Worm (Caenorhabditis elegans): ENCODE results near the gene Y51B9A.8.

Gene Y51B9A.8

ce11 chrII:9412086-9412608 lies 13.5 kb downstream of the Y51B9A.8 start, which contains the start of gene arrd-3:
Gene arrd-3, plus strand, starts transcription at chrII:9412558.
- TF ChIP-seq flt-1 (GFP tag; IDR thresholded peaks at IDR 0.05) (no peak), ztf-23 (GFP tag; IDR thresholded peaks at IDR 0.05) (no peak), ref-1 (GFP tag; conservative IDR thresholded peaks at IDR 0.05) (no peak), ztf-29 (GFP tag; IDR thresholded peaks at IDR 0.05) (no peak), klf-2 (GFP tag; conservative IDR thresholded peaks at IDR 0.05) (no peak)

- peak; percentile 31 for TF ChIP-seq cog-1 (tag; optimal IDR thresholded peaks at IDR 0.05)
- no peak for TF ChIP-seq ztf-23 (GFP tag; IDR thresholded peaks at IDR 0.05)
- TF ChIP-seq T22C8.4 (GFP tag; IDR thresholded peaks at IDR 0.05) = no peak
- TF ChIP-seq ztf-29 (GFP tag; IDR thresholded peaks at IDR 0.05) = no peak
These were observed 18.0 kb downstream of the Y51B9A.8 start, which contains the start of the genes gss-1 and chch-3 for ce11 chrII:9416381-9417276. Gene gss-1, minus strand, starts transcription at chrII:9416431. Gene chch-3, plus strand, starts transcription at chrII:9417013.

- no peak for TF ChIP-seq ref-1 (GFP tag; conservative IDR thresholded peaks at IDR 0.05)
These were observed 19.5 kb downstream of the Y51B9A.8 start, which contains the start of the genes M176.4 and M176.16 for ce11 chrII:9418065-9418567. Gene M176.4, plus strand, starts transcription at chrII:9418365. Gene M176.16, plus strand, starts transcription at chrII:9418517.

- no peak for TF ChIP-seq tab-1 (GFP tag; IDR thresholded peaks at IDR 0.05)
- no peak for TF ChIP-seq ztf-29 (GFP tag; IDR thresholded peaks at IDR 0.05)
- no peak for TF ChIP-seq med-1 (GFP tag; optimal IDR thresholded peaks at IDR 0.05; ENCODE audit: insufficient read depth)
- TF ChIP-seq ztf-23 (GFP tag; IDR thresholded peaks at IDR 0.05) = no peak
- no peak for TF ChIP-seq cog-1 (tag; optimal IDR thresholded peaks at IDR 0.05)
- TF ChIP-seq T22C8.4 (GFP tag; IDR thresholded peaks at IDR 0.05) = no peak
- TF ChIP-seq klf-2 (GFP tag; conservative IDR thresholded peaks at IDR 0.05) = no peak
- TF ChIP-seq ref-1 (GFP tag; conservative IDR thresholded peaks at IDR 0.05) = no peak
- no peak for TF ChIP-seq flt-1 (GFP tag; IDR thresholded peaks at IDR 0.05)
These were observed 20.3 kb downstream of the Y51B9A.8 start for ce11 chrII:9418843-9419532.

- TF ChIP-seq ref-1 (GFP tag; conservative IDR thresholded peaks at IDR 0.05) = no peak
- TF ChIP-seq T22C8.4 (GFP tag; IDR thresholded peaks at IDR 0.05) = no peak
- no peak for TF ChIP-seq ztf-23 (GFP tag; IDR thresholded peaks at IDR 0.05)
- TF ChIP-seq klf-2 (GFP tag; conservative IDR thresholded peaks at IDR 0.05) = no peak
- TF ChIP-seq ztf-29 (GFP tag; IDR thresholded peaks at IDR 0.05) = no peak
- TF ChIP-seq tab-1 (GFP tag; IDR thresholded peaks at IDR 0.05) = no peak
- no peak for TF ChIP-seq flt-1 (GFP tag; IDR thresholded peaks at IDR 0.05)
- no peak for TF ChIP-seq med-1 (GFP tag; optimal IDR thresholded peaks at IDR 0.05; ENCODE audit: insufficient read depth)
- TF ChIP-seq cog-1 (tag; optimal IDR thresholded peaks at IDR 0.05) = no peak
These were observed 23.3 kb downstream of the Y51B9A.8 start, which contains the start of gene M176.11 for ce11 chrII:9421969-9422368. Gene M176.11, plus strand, starts transcription at chrII:9422269.

ce11 chrII:9426076-9426475 lies 27.4 kb downstream of the Y51B9A.8 start, which contains the start of gene M176.10:
Gene M176.10, minus strand, starts transcription at chrII:9426176.
- TF ChIP-seq ztf-23 (GFP tag; IDR thresholded peaks at IDR 0.05) (no peak), klf-2 (GFP tag; conservative IDR thresholded peaks at IDR 0.05) (no peak), cog-1 (tag; optimal IDR thresholded peaks at IDR 0.05) (no peak)

ce11 chrII:9427644-9428043 lies 29.0 kb downstream of the Y51B9A.8 start, which contains the start of gene M176.5:
Gene M176.5, minus strand, starts transcription at chrII:9427744.
- TF ChIP-seq flt-1 (GFP tag; IDR thresholded peaks at IDR 0.05) (no peak), tab-1 (GFP tag; IDR thresholded peaks at IDR 0.05) (no peak), ref-1 (GFP tag; conservative IDR thresholded peaks at IDR 0.05) (no peak)

- TF ChIP-seq tab-1 (GFP tag; IDR thresholded peaks at IDR 0.05) (no peak), ref-1 (GFP tag; conservative IDR thresholded peaks at IDR 0.05) (no peak), flt-1 (GFP tag; IDR thresholded peaks at IDR 0.05) (no peak), klf-2 (GFP tag; conservative IDR thresholded peaks at IDR 0.05) (no peak), T22C8.4 (GFP tag; IDR thresholded peaks at IDR 0.05) (no peak), ztf-29 (GFP tag; IDR thresholded peaks at IDR 0.05) (no peak), cog-1 (tag; optimal IDR thresholded peaks at IDR 0.05) (no peak), ztf-23 (GFP tag; IDR thresholded peaks at IDR 0.05) (no peak), med-1 (GFP tag; optimal IDR thresholded peaks at IDR 0.05; ENCODE audit: insufficient read depth) (no peak)
These were observed 32.5 kb downstream of the Y51B9A.8 start for ce11 chrII:9431119-9431518.

ce11 chrII:9433609-9434008 lies 35.0 kb downstream of the Y51B9A.8 start, which contains the start of gene kin-15:
Gene kin-15, minus strand, starts transcription at chrII:9433709.
- TF ChIP-seq ref-1 (GFP tag; conservative IDR thresholded peaks at IDR 0.05) (no peak), ztf-29 (GFP tag; IDR thresholded peaks at IDR 0.05) (no peak), tab-1 (GFP tag; IDR thresholded peaks at IDR 0.05) (no peak), med-1 (GFP tag; optimal IDR thresholded peaks at IDR 0.05; ENCODE audit: insufficient read depth) (no peak), ztf-23 (GFP tag; IDR thresholded peaks at IDR 0.05) (no peak), cog-1 (tag; optimal IDR thresholded peaks at IDR 0.05) (no peak), flt-1 (GFP tag; IDR thresholded peaks at IDR 0.05) (no peak), klf-2 (GFP tag; conservative IDR thresholded peaks at IDR 0.05) (no peak), T22C8.4 (GFP tag; IDR thresholded peaks at IDR 0.05) (no peak)

All from whole organism, midembryonic.